Worm (Caenorhabditis elegans) whole organism, young adult: ENCODE measurements around the gene F09G2.8.

ENCODE experiments used
- Y95B8A.8 ChIP-seq: fragments of 200-800 bp; sonication (Bioruptor generic); IDR thresholded peaks from 2 replicates; pipeline ENCODE4 v1.3.6; 2022; ENCODE audit warnings: missing genetic modification reagents, missing genetic modification characterization, missing compliant biosample characterization
- hsf-1 ChIP-seq: fragments of 200-800 bp; sonication (Bioruptor generic); IDR thresholded peaks from 2 replicates; pipeline ENCODE4 v1.3.6; 2022; ENCODE audit warnings: missing genetic modification reagents, missing genetic modification characterization, missing compliant biosample characterization

DNA sequence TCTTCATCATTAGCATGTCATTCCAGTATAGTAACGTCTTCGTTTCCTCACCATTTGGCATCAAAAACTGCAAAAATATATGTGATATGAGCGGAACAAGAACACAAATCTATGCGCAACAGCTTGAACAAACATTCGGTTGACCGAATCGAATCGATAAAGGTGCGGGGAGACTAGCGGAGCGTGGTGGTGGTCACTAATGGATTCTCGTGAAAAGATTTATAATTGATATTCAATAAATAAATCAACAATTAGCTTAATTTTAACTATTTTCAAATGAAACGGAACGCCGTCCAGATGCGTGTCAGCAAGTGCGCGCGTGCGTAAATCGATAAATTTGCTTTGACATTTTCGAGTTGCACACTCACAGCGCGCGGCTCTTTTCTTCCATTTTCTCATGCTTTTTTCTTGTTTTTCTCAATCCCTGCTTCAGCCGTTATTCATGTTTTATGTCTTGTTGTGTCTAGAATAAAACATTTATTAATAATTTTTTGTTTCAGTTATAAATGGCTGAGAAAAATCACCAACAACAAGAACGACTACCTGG is 27.6 kb upstream of the F09G2.8 start, which contains the start of the genes C13F10.8, C13F10.6 and kxd-1:
- TF ChIP-seq hsf-1 (GFP tag; lab: Robert Waterston, UW) (no peak), Y95B8A.8 (no peak)
